Fruit fly (Drosophila melanogaster) whole organism, prepupa: ENCODE data around the gene CG17440.

Experiments used
- CG7368 ChIP-seq: fragments of 200-800 bp; sonication (Bioruptor generic); optimal IDR thresholded peaks from 3 replicates; lab custom pipeline; 2016; ENCODE audit warnings: missing biosample characterization, missing genetic modification characterization
- CG8319 ChIP-seq: fragments of 200-800 bp; sonication (Bioruptor generic); optimal IDR thresholded peaks from 3 replicates; lab custom pipeline; 2016; ENCODE audit warnings: missing biosample characterization, missing genetic modification characterization
- CG9139 ChIP-seq: fragments of 200-800 bp; sonication (Bioruptor generic); optimal IDR thresholded peaks from 3 replicates; lab custom pipeline; 2017; ENCODE audit warnings: missing biosample characterization, mild to moderate bottlenecking, missing genetic modification characterization
- Hr39 ChIP-seq: fragments of 200-800 bp; sonication (Bioruptor generic); optimal IDR thresholded peaks from 2 replicates; lab custom pipeline; 2016; ENCODE audit warnings: missing biosample characterization, missing genetic modification characterization
- OdsH ChIP-seq: fragments of 200-800 bp; sonication (Bioruptor generic); optimal IDR thresholded peaks from 3 replicates; lab custom pipeline; 2016; ENCODE audit warnings: missing biosample characterization, missing genetic modification characterization
- fd85E ChIP-seq: fragments of 200-800 bp; sonication (Bioruptor generic); optimal IDR thresholded peaks from 3 replicates; lab custom pipeline; 2016; ENCODE audit warnings: missing biosample characterization, missing genetic modification characterization
- pdm3 ChIP-seq: fragments of 200-800 bp; sonication (Bioruptor generic); optimal IDR thresholded peaks from 3 replicates; lab custom pipeline; 2016; ENCODE audit warnings: missing biosample characterization, missing genetic modification characterization
- svp ChIP-seq: fragments of 200-800 bp; sonication (Bioruptor generic); peaks from one replicate; lab custom pipeline; 2016; ENCODE audit warnings: missing biosample characterization, missing genetic modification characterization

- TF ChIP-seq CG9139 (no peak), svp (GFP tag; lab: Kevin White, UChicago) (no peak), Hr39 (no peak), fd85E (no peak), OdsH (GFP tag; lab: Kevin White, UChicago) (no peak), CG7368 (no peak), pdm3 (GFP tag; lab: Kevin White, UChicago) (no peak), CG8319 (GFP tag; lab: Kevin White, UChicago) (no peak)
Observed at dm6 chrX:9236485-9236884, 33.2 kb downstream of the CG17440 start, which contains the start of gene Ir8a.
